Worm (Caenorhabditis elegans): ENCODE results near the gene C54C6.5.

DNA sequence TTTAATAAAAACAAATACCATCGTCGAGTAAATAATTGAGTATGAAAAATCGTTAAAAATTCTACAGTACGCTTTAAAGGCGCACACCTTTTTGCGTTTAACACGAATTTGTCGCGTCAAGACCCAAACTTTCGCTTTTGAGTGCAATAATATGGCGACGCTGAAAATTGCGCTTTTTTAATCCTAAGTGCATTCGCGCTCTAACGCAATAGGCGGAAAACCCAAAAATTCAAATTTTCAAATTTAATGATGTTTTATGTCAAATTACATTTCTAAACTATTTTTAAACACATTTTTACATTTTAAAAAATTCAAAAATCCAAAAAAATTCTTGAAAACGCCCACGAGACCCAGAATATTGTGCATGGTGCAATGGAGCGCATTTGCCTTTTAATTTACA lies 37.8 kb downstream of the C54C6.5 start:
- TF ChIP-seq fos-1 (tag; optimal IDR thresholded peaks at IDR 0.05) (no peak), R02D3.7 (tag; optimal IDR thresholded peaks at IDR 0.05) (no peak), jun-1 (tag; optimal IDR thresholded peaks at IDR 0.05) (no peak), ztf-4 (tag; optimal IDR thresholded peaks at IDR 0.05) (no peak), nhr-28 (tag; optimal IDR thresholded peaks at IDR 0.05) (no peak)

Data from whole organism, L3 larva.